Worm (Caenorhabditis elegans) whole organism, L3 larva: ENCODE data around the gene acs-21.
"Not testable (repeated sequence)": the region's sequence is repeated elsewhere in the genome, so short reads cannot be mapped to it uniquely, and the experiment has no call there.

Source experiments
- aly-2 ChIP-seq: fragments of 150-350 bp; optimal IDR thresholded peaks from 2 replicates; lab custom pipeline; 2014; ENCODE audit warnings: missing biosample characterization, missing genetic modification characterization
- ceh-82 ChIP-seq: fragments of 150-350 bp; optimal IDR thresholded peaks from 2 replicates; lab custom pipeline; 2014; ENCODE audit warnings: missing biosample characterization, missing genetic modification characterization
- ceh-9 ChIP-seq: sonication (generic microtip); optimal IDR thresholded peaks from 2 replicates; lab custom pipeline; 2018; ENCODE audit warnings: missing biosample characterization, missing genetic modification characterization
- daf-12 ChIP-seq: fragments of 150-350 bp; optimal IDR thresholded peaks from 2 replicates; lab custom pipeline; 2014; ENCODE audit warnings: missing biosample characterization, missing genetic modification reagents, missing genetic modification characterization
- egl-27 ChIP-seq: sonication (generic microtip); optimal IDR thresholded peaks from 4 replicates; lab custom pipeline; 2017; ENCODE audit warnings: missing biosample characterization, missing genetic modification reagents, missing genetic modification characterization
- egl-5 ChIP-seq: fragments of 150-350 bp; optimal IDR thresholded peaks from 2 replicates; lab custom pipeline; 2017; ENCODE audit warnings: missing biosample characterization, missing genetic modification reagents, missing genetic modification characterization, inconsistent platforms
- elt-1 ChIP-seq: fragments of 150-350 bp; optimal IDR thresholded peaks from 2 replicates; lab custom pipeline; 2014; ENCODE audit warnings: missing biosample characterization, missing genetic modification characterization
- elt-2 ChIP-seq: sonication (generic microtip); optimal IDR thresholded peaks from 2 replicates; lab custom pipeline; 2016; ENCODE audit warnings: missing genetic modification reagents, mild to moderate bottlenecking, missing genetic modification characterization, missing compliant biosample characterization
- elt-3 ChIP-seq, 3 experiments: fragments of 150-350 bp in 1 of 3; sonication (generic microtip) in 2 of 3; optimal IDR thresholded peaks; 2 replicates in 2 of 3; 4 replicates in 1 of 3; lab custom pipeline; 2014 to 2017; ENCODE audit warnings: missing biosample characterization in 3 of 3, missing genetic modification characterization in 3 of 3
- eor-1 ChIP-seq, 2 experiments: fragments of 150-350 bp; optimal IDR thresholded peaks; 2 replicates each; lab custom pipeline; 2014 to 2018; ENCODE audit warnings: missing biosample characterization in 2 of 2, missing genetic modification characterization in 2 of 2
- fkh-2 ChIP-seq: fragments of 150-350 bp; optimal IDR thresholded peaks from 2 replicates; lab custom pipeline; 2014; ENCODE audit warnings: missing biosample characterization, missing genetic modification reagents, missing genetic modification characterization
- hmg-11 ChIP-seq: sonication (generic microtip); optimal IDR thresholded peaks from 2 replicates; lab custom pipeline; 2016; ENCODE audit warnings: missing genetic modification characterization, missing compliant biosample characterization
- jun-1 ChIP-seq: fragments of 150-350 bp; optimal IDR thresholded peaks from 2 replicates; lab custom pipeline; 2014; ENCODE audit warnings: missing biosample characterization, missing genetic modification reagents, missing genetic modification characterization
- lsy-12 ChIP-seq: sonication (generic microtip); optimal IDR thresholded peaks from 2 replicates; lab custom pipeline; 2016; ENCODE audit warnings: mild to moderate bottlenecking, missing genetic modification characterization, missing compliant biosample characterization
- mdl-1 ChIP-seq: fragments of 150-350 bp; optimal IDR thresholded peaks from 2 replicates; lab custom pipeline; 2014; ENCODE audit warnings: missing biosample characterization, missing genetic modification characterization
- nhr-23 ChIP-seq: fragments of 150-350 bp; optimal IDR thresholded peaks from 2 replicates; lab custom pipeline; 2014; ENCODE audit warnings: missing biosample characterization, missing genetic modification reagents, missing genetic modification characterization
- nhr-237 ChIP-seq: fragments of 150-350 bp; optimal IDR thresholded peaks from 2 replicates; lab custom pipeline; 2014; ENCODE audit warnings: missing biosample characterization, missing genetic modification characterization
- nhr-25 ChIP-seq: sonication (generic microtip); optimal IDR thresholded peaks from 2 replicates; lab custom pipeline; 2017; ENCODE audit warnings: missing biosample characterization, missing genetic modification characterization
- nhr-28 ChIP-seq: fragments of 150-350 bp; optimal IDR thresholded peaks from 2 replicates; lab custom pipeline; 2014; ENCODE audit warnings: missing biosample characterization, missing genetic modification characterization
- nhr-43 ChIP-seq: sonication (generic microtip); optimal IDR thresholded peaks from 2 replicates; lab custom pipeline; 2016; ENCODE audit warnings: mild to moderate bottlenecking, missing genetic modification characterization, missing compliant biosample characterization; ENCODE audit not compliant: poor library complexity, severe bottlenecking
- nhr-67 ChIP-seq: fragments of 150-350 bp; optimal IDR thresholded peaks from 2 replicates; lab custom pipeline; 2014; ENCODE audit warnings: missing biosample characterization, missing genetic modification characterization
- nhr-76 ChIP-seq: fragments of 150-350 bp; sonication (generic microtip); optimal IDR thresholded peaks from 5 replicates; lab custom pipeline; 2014; ENCODE audit warnings: missing biosample characterization, missing genetic modification characterization
- pha-4 ChIP-seq: fragments of 150-350 bp; optimal IDR thresholded peaks from 2 replicates; lab custom pipeline; 2014; ENCODE audit warnings: missing biosample characterization, missing genetic modification reagents, missing genetic modification characterization
- pqm-1 ChIP-seq: fragments of 150-350 bp; optimal IDR thresholded peaks from 2 replicates; lab custom pipeline; 2017; ENCODE audit warnings: missing biosample characterization, missing genetic modification characterization, inconsistent platforms
- skn-1 ChIP-seq: fragments of 150-350 bp; optimal IDR thresholded peaks from 2 replicates; lab custom pipeline; 2014; ENCODE audit warnings: missing biosample characterization, missing genetic modification characterization
- snpc-4 ChIP-seq: fragments of 150-350 bp; optimal IDR thresholded peaks from 2 replicates; lab custom pipeline; 2014; ENCODE audit warnings: missing biosample characterization, missing genetic modification characterization
- tbx-2 ChIP-seq: sonication (generic microtip); optimal IDR thresholded peaks from 2 replicates; lab custom pipeline; 2016; ENCODE audit warnings: mild to moderate bottlenecking, missing genetic modification characterization, missing compliant biosample characterization
- zag-1 ChIP-seq: fragments of 150-350 bp; optimal IDR thresholded peaks from 2 replicates; lab custom pipeline; 2014; ENCODE audit warnings: missing biosample characterization, missing genetic modification characterization
- ztf-11 ChIP-seq: fragments of 150-350 bp; optimal IDR thresholded peaks from 2 replicates; lab custom pipeline; 2014; ENCODE audit warnings: missing biosample characterization, missing genetic modification characterization

The acs-21 gene

ce11 chrV:3064418-3064817, 24.4 kb upstream of the acs-21 start, which contains the start of gene srt-16:
Gene srt-16 (minus strand): TSS chrV:3064518.
- TF ChIP-seq tbx-2, mdl-1, nhr-25 (tag; lab: Kevin White, UChicago): not testable (repeated sequence)

ce11 chrV:3065928-3066327, 22.9 kb upstream of the acs-21 start, which contains the start of gene srh-185:
Gene srh-185 (plus strand): TSS chrV:3066228.
- TF ChIP-seq nhr-67 (tag; lab: Kevin White, UChicago) (no peak), elt-1 (tag; lab: Kevin White, UChicago) (no peak), nhr-28 (tag; lab: Kevin White, UChicago) (no peak), skn-1 (tag; lab: Kevin White, UChicago) (no peak), elt-3 (tag; optimal IDR thresholded peaks at IDR 0.05; lab: Kevin White, UChicago) (no peak), hmg-11 (tag; lab: Kevin White, UChicago) (no peak), pqm-1 (tag; lab: Kevin White, UChicago) (no peak), ceh-82 (tag; lab: Kevin White, UChicago) (no peak), pha-4 (no peak), eor-1 (tag; optimal IDR thresholded peaks at IDR 0.05; lab: Kevin White, UChicago) (no peak), egl-5 (tag; lab: Kevin White, UChicago) (no peak), nhr-25 (tag; lab: Kevin White, UChicago) (no peak), aly-2 (no peak), snpc-4 (tag; lab: Kevin White, UChicago) (no peak), ztf-11 (tag; lab: Kevin White, UChicago) (no peak)

ce11 chrV:3069101-3069500, 19.8 kb upstream of the acs-21 start, which contains the start of gene str-40:
Gene str-40 (minus strand): TSS chrV:3069201.
- TF ChIP-seq zag-1 (tag; lab: Kevin White, UChicago) (no peak), lsy-12 (tag; lab: Kevin White, UChicago) (no peak), elt-2 (tag; lab: Kevin White, UChicago) (no peak), ceh-82 (tag; lab: Kevin White, UChicago) (no peak), nhr-43 (no peak), pqm-1 (tag; lab: Kevin White, UChicago) (no peak), mdl-1 (tag; lab: Kevin White, UChicago) (no peak), nhr-76 (tag; lab: Kevin White, UChicago) (no peak), hmg-11 (tag; lab: Kevin White, UChicago) (no peak), jun-1 (tag; lab: Kevin White, UChicago) (no peak), elt-3 (tag; optimal IDR thresholded peaks at IDR 0.05; lab: Kevin White, UChicago) (no peak), nhr-25 (tag; lab: Kevin White, UChicago) (no peak), nhr-28 (tag; lab: Kevin White, UChicago) (no peak)
- TF ChIP-seq, all 47 proteins: peak for 0

ce11 chrV:3071548-3071947, 17.3 kb upstream of the acs-21 start, which contains the start of gene C50H11.13:
Gene C50H11.13 (minus strand): TSS chrV:3071648.
- TF ChIP-seq nhr-23 (tag; lab: Kevin White, UChicago) (no peak), nhr-28 (tag; lab: Kevin White, UChicago) (no peak), fkh-2 (tag; lab: Kevin White, UChicago) (no peak), egl-27 (tag; lab: Kevin White, UChicago) (no peak), ceh-82 (tag; lab: Kevin White, UChicago) (no peak)

- TF ChIP-seq nhr-237 (tag; lab: Kevin White, UChicago), result no peak
- no peak for TF ChIP-seq daf-12 (tag; lab: Kevin White, UChicago)
- TF ChIP-seq elt-2 (tag; lab: Kevin White, UChicago), result no peak
- TF ChIP-seq ceh-9, result no peak
Measured at ce11 chrV:3080792-3081191, 8.1 kb upstream of the acs-21 start, which contains the start of gene srt-5. Gene srt-5 (minus strand): TSS chrV:3080892.

- TF ChIP-seq nhr-237 (tag; lab: Kevin White, UChicago) (no peak), ztf-11 (tag; lab: Kevin White, UChicago) (no peak), elt-2 (tag; lab: Kevin White, UChicago) (no peak), pqm-1 (tag; lab: Kevin White, UChicago) (no peak)
Measured at ce11 chrV:3081471-3081870, 7.4 kb upstream of the acs-21 start, which contains the start of gene srt-7. Gene srt-7 (plus strand): TSS chrV:3081771.
